Worm (Caenorhabditis elegans): ENCODE data around the gene T07G12.2.

- no peak for TF ChIP-seq W03F9.2 (tag; optimal IDR thresholded peaks at IDR 0.05)
- TF ChIP-seq dao-5 (tag; optimal IDR thresholded peaks at IDR 0.05), result no peak
These were observed 28.8 kb upstream of the T07G12.2 start, which contains the start of gene tax-6 for ce11 chrIV:10501550-10502240.

Data from whole organism, L4/young adult.